Fruit fly (Drosophila melanogaster) whole organism, embryonic: Measurements from ENCODE around the gene Ttc26.

ENCODE experiments used
- Adf1 ChIP-seq: fragments of 200-800 bp; sonication (Bioruptor generic); IDR thresholded peaks from 2 replicates; pipeline ENCODE4 v1.3.6; 2022; ENCODE audit warnings: missing biosample characterization, missing genetic modification characterization
- Aef1 ChIP-seq: fragments of 200-800 bp; sonication (Bioruptor generic); IDR thresholded peaks from 3 replicates; pipeline ENCODE4 v1.3.6; 2022; ENCODE audit warnings: missing biosample characterization, missing genetic modification characterization
- B-H2 ChIP-seq: fragments of 200-800 bp; sonication (Bioruptor generic); optimal IDR thresholded peaks from 2 replicates; lab custom pipeline; 2018; ENCODE audit warnings: missing biosample characterization, mild to moderate bottlenecking, missing genetic modification characterization
- C15 ChIP-seq: fragments of 200-800 bp; sonication (Bioruptor generic); IDR thresholded peaks from 3 replicates; pipeline ENCODE4 v1.3.6; 2022; ENCODE audit warnings: missing biosample characterization, missing genetic modification characterization
- CG10267 ChIP-seq: fragments of 200-800 bp; sonication (Bioruptor generic); optimal IDR thresholded peaks from 2 replicates; lab custom pipeline; 2018; ENCODE audit warnings: missing biosample characterization, mild to moderate bottlenecking, missing genetic modification characterization, moderate library complexity
- CG11247 ChIP-seq: fragments of 200-800 bp; sonication (Bioruptor generic); IDR thresholded peaks from 2 replicates; pipeline ENCODE4 v1.3.6; 2022; ENCODE audit warnings: missing biosample characterization, missing genetic modification characterization
- CG11695 ChIP-seq: fragments of 200-800 bp; sonication (Bioruptor generic); IDR thresholded peaks from 3 replicates; pipeline ENCODE4 v1.3.6; 2022; ENCODE audit warnings: missing biosample characterization, missing genetic modification characterization
- CG12236 ChIP-seq: fragments of 200-800 bp; sonication (Bioruptor generic); optimal IDR thresholded peaks from 2 replicates; lab custom pipeline; 2016; ENCODE audit warnings: missing biosample characterization, missing genetic modification characterization
- CG12391 ChIP-seq: fragments of 200-800 bp; sonication (Bioruptor generic); optimal IDR thresholded peaks from 3 replicates; lab custom pipeline; 2018; ENCODE audit warnings: missing biosample characterization, mild to moderate bottlenecking, missing genetic modification characterization, moderate library complexity
- CG12942 ChIP-seq: fragments of 200-800 bp; sonication (Bioruptor generic); optimal IDR thresholded peaks from 3 replicates; lab custom pipeline; 2016; ENCODE audit warnings: missing biosample characterization, missing genetic modification characterization
- CG13123 ChIP-seq: fragments of 200-800 bp; sonication (Bioruptor generic); optimal IDR thresholded peaks from 2 replicates; lab custom pipeline; 2016; ENCODE audit warnings: missing biosample characterization, missing genetic modification characterization
- CG13775 ChIP-seq: fragments of 200-800 bp; sonication (Bioruptor generic); optimal IDR thresholded peaks from 3 replicates; lab custom pipeline; 2017; ENCODE audit warnings: missing biosample characterization, mild to moderate bottlenecking, missing genetic modification characterization
- CG17186 ChIP-seq: fragments of 200-800 bp; sonication (Bioruptor generic); optimal IDR thresholded peaks from 3 replicates; lab custom pipeline; 2017; ENCODE audit warnings: missing biosample characterization, missing genetic modification reagents, missing genetic modification characterization
- CG2116 ChIP-seq: fragments of 200-800 bp; sonication (Bioruptor generic); optimal IDR thresholded peaks from 3 replicates; lab custom pipeline; 2018; ENCODE audit warnings: missing biosample characterization, mild to moderate bottlenecking, missing genetic modification characterization
- CG2120 ChIP-seq: fragments of 200-800 bp; sonication (Bioruptor generic); optimal IDR thresholded peaks from 3 replicates; lab custom pipeline; 2016; ENCODE audit warnings: missing biosample characterization, missing genetic modification characterization
- CG3065 ChIP-seq: fragments of 200-800 bp; sonication (Bioruptor generic); optimal IDR thresholded peaks from 2 replicates; lab custom pipeline; 2016; ENCODE audit warnings: missing biosample characterization, missing genetic modification characterization
- CG31388 ChIP-seq: fragments of 200-800 bp; sonication (Bioruptor generic); optimal IDR thresholded peaks from 2 replicates; lab custom pipeline; 2016; ENCODE audit warnings: missing biosample characterization, missing genetic modification characterization
- CG3281 ChIP-seq: fragments of 200-800 bp; sonication (Bioruptor generic); optimal IDR thresholded peaks from 3 replicates; lab custom pipeline; 2017; ENCODE audit warnings: missing biosample characterization, mild to moderate bottlenecking, missing genetic modification characterization
- CG34422 ChIP-seq: fragments of 200-800 bp; sonication (Bioruptor generic); IDR thresholded peaks from 3 replicates; pipeline ENCODE4 v1.3.6; 2022; ENCODE audit warnings: missing biosample characterization, missing genetic modification characterization
- CG4328 ChIP-seq: fragments of 200-800 bp; sonication (Bioruptor generic); optimal IDR thresholded peaks from 3 replicates; lab custom pipeline; 2017; ENCODE audit warnings: missing biosample characterization, missing genetic modification reagents, missing genetic modification characterization
- CG5953 ChIP-seq: fragments of 200-800 bp; sonication (Bioruptor generic); IDR thresholded peaks from 2 replicates; pipeline ENCODE4 v1.3.6; 2022; ENCODE audit warnings: missing biosample characterization, missing genetic modification characterization
- CG6791 ChIP-seq: fragments of 200-800 bp; sonication (Bioruptor generic); IDR thresholded peaks from 3 replicates; pipeline ENCODE4 v1.3.6; 2022; ENCODE audit warnings: missing biosample characterization, missing genetic modification characterization; ENCODE audit not compliant: partially characterized antibody
- CG7928 ChIP-seq: fragments of 200-800 bp; sonication (Bioruptor generic); optimal IDR thresholded peaks from 2 replicates; lab custom pipeline; 2017; ENCODE audit warnings: missing biosample characterization, mild to moderate bottlenecking, missing genetic modification characterization
- CG9609 ChIP-seq: fragments of 200-800 bp; sonication (Bioruptor generic); optimal IDR thresholded peaks from 3 replicates; lab custom pipeline; 2016; ENCODE audit warnings: missing biosample characterization, missing genetic modification characterization
- Dp ChIP-seq: fragments of 200-800 bp; sonication (Bioruptor generic); optimal IDR thresholded peaks from 2 replicates; lab custom pipeline; 2018; ENCODE audit warnings: missing biosample characterization, mild to moderate bottlenecking, missing genetic modification characterization, moderate library complexity
- Ets65A ChIP-seq: fragments of 200-800 bp; sonication (Bioruptor generic); peaks from one replicate; lab custom pipeline; 2016; ENCODE audit warnings: missing biosample characterization, missing genetic modification characterization
- Hmx ChIP-seq: fragments of 200-800 bp; sonication (Bioruptor generic); optimal IDR thresholded peaks from 2 replicates; lab custom pipeline; 2016; ENCODE audit warnings: missing biosample characterization, missing genetic modification characterization
- Lim3 ChIP-seq: fragments of 200-800 bp; sonication (Bioruptor generic); IDR thresholded peaks from 2 replicates; pipeline ENCODE4 v1.3.6; 2022; ENCODE audit warnings: missing biosample characterization, missing genetic modification characterization
- Myb ChIP-seq: fragments of 200-800 bp; sonication (Bioruptor generic); optimal IDR thresholded peaks from 2 replicates; lab custom pipeline; 2016; ENCODE audit warnings: missing biosample characterization, missing genetic modification characterization
- Oli ChIP-seq: fragments of 200-800 bp; sonication (Bioruptor generic); optimal IDR thresholded peaks from 2 replicates; lab custom pipeline; 2018; ENCODE audit warnings: missing biosample characterization, mild to moderate bottlenecking, missing genetic modification characterization, moderate library complexity
- PHDP ChIP-seq: fragments of 200-800 bp; sonication (Bioruptor generic); optimal IDR thresholded peaks from 3 replicates; lab custom pipeline; 2018; ENCODE audit warnings: missing biosample characterization, mild to moderate bottlenecking, missing genetic modification characterization, moderate library complexity
- Side ChIP-seq: fragments of 200-800 bp; sonication (Bioruptor generic); optimal IDR thresholded peaks from 2 replicates; lab custom pipeline; 2016; ENCODE audit warnings: missing biosample characterization, missing genetic modification characterization
- Six4 ChIP-seq: fragments of 200-800 bp; sonication (Bioruptor generic); optimal IDR thresholded peaks from 2 replicates; lab custom pipeline; 2016; ENCODE audit warnings: missing biosample characterization, missing genetic modification characterization
- Spps ChIP-seq: fragments of 200-800 bp; sonication (Bioruptor generic); optimal IDR thresholded peaks from 2 replicates; lab custom pipeline; 2018; ENCODE audit warnings: missing biosample characterization, mild to moderate bottlenecking, missing genetic modification characterization
- Sry-δ ChIP-seq: fragments of 200-800 bp; sonication (Bioruptor generic); optimal IDR thresholded peaks from 2 replicates; lab custom pipeline; 2016; ENCODE audit warnings: missing biosample characterization, missing genetic modification characterization
- YL-1 ChIP-seq: fragments of 200-800 bp; sonication (Bioruptor generic); optimal IDR thresholded peaks from 3 replicates; lab custom pipeline; 2017; ENCODE audit warnings: missing biosample characterization, mild to moderate bottlenecking, missing genetic modification characterization
- ash1 ChIP-seq: fragments of 200-800 bp; sonication (Bioruptor generic); optimal IDR thresholded peaks from 2 replicates; lab custom pipeline; 2018; ENCODE audit warnings: missing biosample characterization, mild to moderate bottlenecking, missing genetic modification characterization
- cad ChIP-seq: fragments of >200 bp; optimal IDR thresholded peaks from 2 replicates; lab custom pipeline; 2017; ENCODE audit warnings: missing biosample characterization, missing genetic modification characterization
- chinmo ChIP-seq: fragments of 200-800 bp; sonication (Bioruptor generic); IDR thresholded peaks from 4 replicates; pipeline ENCODE4 v1.3.6; 2022; ENCODE audit warnings: missing biosample characterization, missing genetic modification characterization; ENCODE audit not compliant: partially characterized antibody
- ci ChIP-seq: fragments of 200-800 bp; sonication (Bioruptor generic); IDR thresholded peaks from 3 replicates; pipeline ENCODE4 v1.3.6; 2022; ENCODE audit warnings: missing biosample characterization, missing genetic modification characterization
- danr ChIP-seq: fragments of 200-800 bp; sonication (Bioruptor generic); IDR thresholded peaks from 2 replicates; pipeline ENCODE4 v1.3.6; 2022; ENCODE audit warnings: missing biosample characterization, missing genetic modification characterization
- ewg ChIP-seq: fragments of 200-800 bp; sonication (Bioruptor generic); optimal IDR thresholded peaks from 3 replicates; lab custom pipeline; 2017; ENCODE audit warnings: mild to moderate bottlenecking, missing biosample characterization, missing genetic modification reagents, missing genetic modification characterization
- fd3F ChIP-seq: fragments of 200-800 bp; sonication (Bioruptor generic); optimal IDR thresholded peaks from 2 replicates; lab custom pipeline; 2018; ENCODE audit warnings: missing biosample characterization, mild to moderate bottlenecking, missing genetic modification characterization, moderate library complexity
- gcm ChIP-seq: fragments of 200-800 bp; sonication (Bioruptor generic); optimal IDR thresholded peaks from 2 replicates; lab custom pipeline; 2019; ENCODE audit warnings: missing biosample characterization, mild to moderate bottlenecking, missing genetic modification characterization, moderate library complexity
- hkb ChIP-seq, 2 experiments: fragments of 200-800 bp in 1 of 2; fragments of >200 bp in 1 of 2; sonication (Bioruptor generic) in 1 of 2; IDR thresholded peaks in 1 of 2; optimal IDR thresholded peaks in 1 of 2; 2 replicates each; pipeline versions ENCODE4 v1.3.6 to Lab custom; 2017 to 2022; ENCODE audit warnings: missing biosample characterization in 1 of 2, missing genetic modification characterization in 1 of 2
- insv ChIP-seq, 2 experiments: fragments of 200-800 bp; sonication (Bioruptor generic); optimal IDR thresholded peaks; 3 replicates each; lab custom pipeline; 2016 to 2018; ENCODE audit warnings: missing biosample characterization in 2 of 2, missing genetic modification characterization in 2 of 2
- jing ChIP-seq: fragments of 200-800 bp; sonication (Bioruptor generic); optimal IDR thresholded peaks from 2 replicates; lab custom pipeline; 2018; ENCODE audit warnings: missing biosample characterization, mild to moderate bottlenecking, missing genetic modification characterization
- nau ChIP-seq: fragments of 200-800 bp; sonication (Bioruptor generic); optimal IDR thresholded peaks from 3 replicates; lab custom pipeline; 2017; ENCODE audit warnings: missing biosample characterization, mild to moderate bottlenecking, missing genetic modification characterization, missing genetic modification reagents
- peb ChIP-seq: fragments of 200-800 bp; sonication (Bioruptor generic); IDR thresholded peaks from 2 replicates; pipeline ENCODE4 v1.3.6; 2022; ENCODE audit warnings: missing biosample characterization, missing genetic modification characterization
- salm ChIP-seq: fragments of 200-800 bp; sonication (Bioruptor generic); optimal IDR thresholded peaks from 2 replicates; lab custom pipeline; 2018; ENCODE audit warnings: missing biosample characterization, mild to moderate bottlenecking, missing genetic modification characterization
- seq ChIP-seq: fragments of 200-800 bp; sonication (Bioruptor generic); IDR thresholded peaks from 2 replicates; pipeline ENCODE4 v1.3.6; 2022; ENCODE audit warnings: missing biosample characterization, missing genetic modification characterization
- yki ChIP-seq: fragments of >200 bp; optimal IDR thresholded peaks from 3 replicates; lab custom pipeline; 2018

The Ttc26 gene

dm6 chr3R:15788221-15788620, 14.0 kb downstream of the Ttc26 start, which contains the start of gene Uros2:
Gene Uros2 (plus strand): TSS chr3R:15788521.
- no peak for TF ChIP-seq ash1
- no peak for TF ChIP-seq Oli (tag; lab: Kevin White, UChicago)
- no peak for TF ChIP-seq salm
- TF ChIP-seq ewg, result no peak
- no peak for TF ChIP-seq peb (GFP tag; lab: Robert Waterston, UW)
- no peak for TF ChIP-seq CG6791 (GFP tag; lab: Robert Waterston, UW)
- no peak for TF ChIP-seq YL-1 (GFP tag; lab: Kevin White, UChicago)
- TF ChIP-seq Dp, result no peak
- TF ChIP-seq Sry-δ (GFP tag; lab: Kevin White, UChicago), result no peak
- no peak for TF ChIP-seq cad (GFP tag; lab: Kevin White, UChicago)
- no peak for TF ChIP-seq Aef1 (GFP tag; lab: Robert Waterston, UW)
- no peak for TF ChIP-seq Side (GFP tag; lab: Kevin White, UChicago)
- TF ChIP-seq CG11695, result no peak
- TF ChIP-seq CG31388 (GFP tag; lab: Kevin White, UChicago), result no peak
- TF ChIP-seq insv (GFP tag; optimal IDR thresholded peaks at IDR 0.05; lab: Kevin White, UChicago), result no peak
- TF ChIP-seq C15 (GFP tag; lab: Robert Waterston, UW), result no peak
- TF ChIP-seq Adf1 (GFP tag; lab: Robert Waterston, UW), result no peak
- no peak for TF ChIP-seq CG9609 (GFP tag; lab: Kevin White, UChicago)
- TF ChIP-seq CG7928 (GFP tag; lab: Kevin White, UChicago), result no peak
- no peak for TF ChIP-seq CG13123 (GFP tag; lab: Kevin White, UChicago)

- TF ChIP-seq yki (lab: Kevin White, UChicago) (no peak), CG12391 (tag; lab: Kevin White, UChicago) (peak; percentile 41), danr (GFP tag; lab: Robert Waterston, UW) (no peak), Spps (tag; lab: Kevin White, UChicago) (no peak), CG12236 (GFP tag; lab: Kevin White, UChicago) (no peak), Ets65A (GFP tag; lab: Kevin White, UChicago) (peak; percentile 95), seq (no peak), CG5953 (GFP tag; lab: Robert Waterston, UW) (no peak), CG3065 (no peak), Lim3 (GFP tag; lab: Robert Waterston, UW) (no peak), jing (GFP tag; lab: Kevin White, UChicago) (no peak), CG34422 (no peak), Aef1 (GFP tag; lab: Robert Waterston, UW) (no peak), CG2116 (GFP tag; lab: Kevin White, UChicago) (peak; percentile 41), Hmx (GFP tag; lab: Kevin White, UChicago) (no peak), CG13775 (GFP tag; lab: Kevin White, UChicago) (peak; percentile 23), hkb (optimal IDR thresholded peaks at IDR 0.05; lab: Kevin White, UChicago) (no peak), hkb (GFP tag; IDR thresholded peaks at IDR 0.05; lab: Robert Waterston, UW) (0 out of 2 replicates have a peak, but pooled peaks have one; percentile 13), CG11247 (GFP tag; lab: Robert Waterston, UW) (no peak), B-H2 (GFP tag; lab: Kevin White, UChicago) (peak; percentile 0), Six4 (GFP tag; lab: Kevin White, UChicago) (no peak), Myb (GFP tag; lab: Kevin White, UChicago) (peak; percentile 96), CG10267 (tag; lab: Kevin White, UChicago) (peak; percentile 44), nau (GFP tag; lab: Kevin White, UChicago) (no peak), CG2120 (GFP tag; lab: Kevin White, UChicago) (peak; percentile 62), chinmo (GFP tag; lab: Robert Waterston, UW) (peak; percentile 58; the same call in 1 of the 4 replicates), CG12942 (GFP tag; lab: Kevin White, UChicago) (peak; percentile 28), ci (peak; percentile 37; the same call in 1 of the 3 replicates), PHDP (no peak), CG17186 (GFP tag; lab: Kevin White, UChicago) (peak; percentile 44), CG3281 (GFP tag; lab: Kevin White, UChicago) (peak; percentile 49), CG4328 (no peak), fd3F (no peak), gcm (GFP tag; lab: Kevin White, UChicago) (no peak)
These were observed 18.2 kb downstream of the Ttc26 start, which contains the start of gene Acyp2 for dm6 chr3R:15792427-15792826. Gene Acyp2 (plus strand): TSS chr3R:15792688.
